Worm (Caenorhabditis elegans): ENCODE measurements around the gene htas-1.

htas-1 gene

DNA sequence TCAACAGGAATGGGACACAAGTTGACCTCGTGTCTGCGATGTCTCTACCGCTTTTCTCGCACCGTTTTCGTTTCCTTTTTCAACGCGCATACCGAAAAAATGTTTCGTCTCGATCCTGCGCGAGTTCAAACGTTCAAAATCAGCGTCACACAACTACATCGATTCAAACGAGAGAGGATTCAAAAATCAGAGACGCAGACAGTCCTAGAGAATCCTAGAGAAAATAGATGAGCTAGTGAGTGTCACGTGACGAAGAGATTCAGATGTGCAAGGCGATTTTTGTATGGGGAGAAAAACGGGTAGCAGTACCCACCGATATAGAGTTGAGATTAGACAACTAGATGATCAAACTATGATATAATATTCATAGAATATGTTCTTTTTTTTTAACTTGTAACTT is 13.4 kb downstream of the htas-1 start (continued):
- TF ChIP-seq lin-35 (GFP tag; optimal IDR thresholded peaks at IDR 0.05) (no peak), Y79H2A.3 (GFP tag; conservative IDR thresholded peaks at IDR 0.05) (no peak), ama-1 (optimal IDR thresholded peaks at IDR 0.05) (no peak), ama-1 (GFP tag; optimal IDR thresholded peaks at IDR 0.05) (no peak), F10E7.11 (tag; optimal IDR thresholded peaks at IDR 0.05) (no peak), B0336.3 (GFP tag; IDR thresholded peaks at IDR 0.05) (0 out of 2 replicates have a peak, but pooled peaks have one; percentile 32), cebp-1 (GFP tag; IDR thresholded peaks at IDR 0.05) (no peak), cebp-1 (tag; optimal IDR thresholded peaks at IDR 0.05) (peak; percentile 36), Y53F4B.3 (GFP tag; IDR thresholded peaks at IDR 0.05) (no peak), F39B2.1 (GFP tag; IDR thresholded peaks at IDR 0.05) (no peak), Y56A3A.18 (GFP tag; IDR thresholded peaks at IDR 0.05) (no peak), bed-2 (GFP tag; IDR thresholded peaks at IDR 0.05) (no peak), ztf-3 (GFP tag; optimal IDR thresholded peaks at IDR 0.05) (no peak), unc-62 (GFP tag; optimal IDR thresholded peaks at IDR 0.05) (no peak), nhr-80 (tag; optimal IDR thresholded peaks at IDR 0.05) (no peak), unc-130 (GFP tag; optimal IDR thresholded peaks at IDR 0.05) (no peak)

DNA sequence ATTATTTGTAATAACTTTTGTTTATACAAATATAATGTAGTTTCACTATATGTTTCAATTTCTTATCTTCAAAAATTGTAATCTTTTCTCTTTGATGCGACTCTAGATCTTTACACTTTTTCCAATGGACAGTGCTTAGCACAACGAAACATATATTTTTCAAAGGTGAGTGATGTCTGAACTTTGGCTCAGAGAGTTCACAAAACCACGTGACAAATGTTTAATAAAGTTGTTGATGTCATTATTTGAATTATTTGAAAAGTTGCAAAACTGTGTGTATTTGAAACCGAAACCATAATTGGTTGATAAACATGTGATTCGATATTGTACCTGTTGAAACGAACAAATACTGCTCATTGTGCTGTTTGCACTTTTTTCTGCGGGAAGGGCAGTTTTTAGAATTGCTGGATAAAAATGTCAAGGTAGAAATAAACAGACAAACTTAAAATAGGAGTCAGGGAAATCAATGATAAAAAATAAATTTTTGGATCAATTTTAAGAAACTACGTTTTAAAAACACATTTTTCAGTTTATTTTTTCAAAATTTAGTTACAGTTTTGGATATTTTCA is 15.1 kb downstream of the htas-1 start:
- TF ChIP-seq ztf-26 (tag; optimal IDR thresholded peaks at IDR 0.05), result no peak
- TF ChIP-seq aptf-2 (GFP tag; conservative IDR thresholded peaks at IDR 0.05), result no peak
- TF ChIP-seq cebp-1 (GFP tag; IDR thresholded peaks at IDR 0.05), result no peak
- peak; percentile 18 for TF ChIP-seq cebp-1 (tag; optimal IDR thresholded peaks at IDR 0.05)
- TF ChIP-seq nhr-80 (tag; optimal IDR thresholded peaks at IDR 0.05), result peak; percentile 46
- TF ChIP-seq ztf-6 (GFP tag; IDR thresholded peaks at IDR 0.05), result no peak
- peak in 1 of 3 experiments; percentile 18 for TF ChIP-seq lin-35 (GFP tag; optimal IDR thresholded peaks at IDR 0.05)
- no peak for TF ChIP-seq ztf-28 (GFP tag; IDR thresholded peaks at IDR 0.05)
- TF ChIP-seq sptf-2 (GFP tag; optimal IDR thresholded peaks at IDR 0.05), result no peak
- no peak for TF ChIP-seq D2030.7 (GFP tag; IDR thresholded peaks at IDR 0.05)
- TF ChIP-seq pha-4 (tag; optimal IDR thresholded peaks at IDR 0.05), result peak; percentile 79

DNA sequence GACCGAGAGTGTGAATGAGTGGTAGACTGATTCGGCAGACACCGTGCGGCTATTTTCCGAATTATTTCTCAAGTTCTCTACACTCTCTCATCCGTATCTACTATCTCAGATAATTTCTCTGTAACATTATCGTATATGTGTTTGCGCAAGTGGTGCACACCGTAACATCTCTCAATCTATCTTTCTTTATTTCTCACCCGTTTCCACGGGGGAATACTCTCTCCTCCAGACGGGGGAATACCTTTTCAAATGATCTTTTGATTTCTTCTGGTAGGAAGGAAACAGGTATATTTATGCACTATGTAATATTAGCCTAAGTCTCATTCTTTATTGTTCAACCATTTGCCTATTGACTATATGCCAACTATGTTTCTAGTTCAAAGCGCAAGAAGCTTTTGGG is 16.2 kb downstream of the htas-1 start:
- no peak for TF ChIP-seq cebp-2 (GFP tag; IDR thresholded peaks at IDR 0.05)
- TF ChIP-seq mcd-1 (GFP tag; IDR thresholded peaks at IDR 0.05), result no peak
- TF ChIP-seq efl-1 (GFP tag; optimal IDR thresholded peaks at IDR 0.05), result no peak
- TF ChIP-seq lsl-1 (GFP tag; optimal IDR thresholded peaks at IDR 0.05), result no peak
- no peak for TF ChIP-seq zfh-2 (GFP tag; conservative IDR thresholded peaks at IDR 0.05)
- TF ChIP-seq egl-44 (GFP tag; IDR thresholded peaks at IDR 0.05), result no peak
- no peak for TF ChIP-seq nfya-1 (tag; optimal IDR thresholded peaks at IDR 0.05; ENCODE audit: borderline replicate concordance, insufficient read depth)
- TF ChIP-seq lin-40 (tag; optimal IDR thresholded peaks at IDR 0.05), result no peak
- TF ChIP-seq B0035.1 (tag; optimal IDR thresholded peaks at IDR 0.05), result no peak
- TF ChIP-seq rec-8 (tag; optimal IDR thresholded peaks at IDR 0.05), result no peak
- no peak for TF ChIP-seq snpc-1.1 (tag; optimal IDR thresholded peaks at IDR 0.05; ENCODE audit: insufficient read depth)

DNA sequence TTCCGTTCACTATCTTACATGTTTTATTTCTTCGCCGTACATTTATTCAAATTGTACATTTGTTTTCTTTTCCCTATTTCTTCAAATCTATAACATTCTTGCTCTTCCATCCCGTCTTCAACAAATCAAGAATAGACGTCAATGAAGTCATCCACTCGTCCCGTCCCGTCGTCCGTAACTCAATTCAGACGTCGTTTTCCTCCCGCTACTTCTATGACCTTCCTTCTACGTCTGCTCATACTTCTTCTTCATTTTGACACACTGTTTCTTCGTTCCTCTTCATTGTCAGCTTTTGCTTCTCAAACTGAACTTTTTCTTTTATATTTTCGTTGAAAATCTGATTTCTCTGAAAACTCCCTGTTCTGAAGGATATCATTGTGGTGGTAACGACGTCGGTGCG is 23.3 kb downstream of the htas-1 start:
- no peak for TF ChIP-seq ama-1 (optimal IDR thresholded peaks at IDR 0.05)
- no peak for TF ChIP-seq ama-1 (GFP tag; optimal IDR thresholded peaks at IDR 0.05)
- TF ChIP-seq bed-2 (GFP tag; IDR thresholded peaks at IDR 0.05), result no peak
- no peak for TF ChIP-seq T26A5.8 (tag; optimal IDR thresholded peaks at IDR 0.05)
- no peak for TF ChIP-seq hsf-1 (GFP tag; IDR thresholded peaks at IDR 0.05)
- TF ChIP-seq K12H6.12 (tag; optimal IDR thresholded peaks at IDR 0.05), result no peak
- TF ChIP-seq B0035.1 (tag; optimal IDR thresholded peaks at IDR 0.05), result no peak
- no peak for TF ChIP-seq madf-8 (GFP tag; conservative IDR thresholded peaks at IDR 0.05)
- no peak for TF ChIP-seq hrde-1 (tag; optimal IDR thresholded peaks at IDR 0.05; ENCODE audit: borderline replicate concordance)
- TF ChIP-seq hmg-20 (GFP tag; IDR thresholded peaks at IDR 0.05), result no peak
- no peak for TF ChIP-seq Y53F4B.3 (GFP tag; IDR thresholded peaks at IDR 0.05)

Measured in whole organism, young adult.